Worm (Caenorhabditis elegans): ENCODE measurements around the gene perm-3.

Gene perm-3

ce11 chrIV:5344168-5344567 lies 50.4 kb downstream of the perm-3 start:
- TF ChIP-seq unc-62 (GFP tag; optimal IDR thresholded peaks at IDR 0.05): no peak

Data from whole organism, dauer.